Worm (Caenorhabditis elegans) whole organism, L2 larva: ENCODE data around the gene cutl-3.
"Not testable (repeated sequence)": the region's sequence is repeated elsewhere in the genome, so short reads cannot be mapped to it uniquely, and the experiment has no call there.

Experiments
- snpc-4 ChIP-seq: fragments of 150-350 bp; optimal IDR thresholded peaks from 2 replicates; lab custom pipeline; 2014; ENCODE audit warnings: missing biosample characterization, missing genetic modification characterization
- unc-62 ChIP-seq: fragments of 150-350 bp; optimal IDR thresholded peaks from 2 replicates; lab custom pipeline; 2014; ENCODE audit warnings: missing biosample characterization, missing genetic modification reagents, missing genetic modification characterization

ce11 chrX:14966515-14966914 lies 32.5 kb downstream of the cutl-3 start, which contains the start of gene F20D1.22:
- not testable (repeated sequence) for TF ChIP-seq unc-62 (GFP tag; lab: Kevin White, UChicago); snpc-4 (tag; lab: Kevin White, UChicago)
